Fruit fly (Drosophila melanogaster): ENCODE measurements around the gene CG42658.

- TF ChIP-seq toe (GFP tag; optimal IDR thresholded peaks at IDR 0.05): no peak
- no peak for TF ChIP-seq CG1620 (GFP tag; optimal IDR thresholded peaks at IDR 0.05)
- TF ChIP-seq Mnt (GFP tag; optimal IDR thresholded peaks at IDR 0.05): no peak
- TF ChIP-seq Clk (GFP tag; optimal IDR thresholded peaks at IDR 0.05): no peak
- no peak for TF ChIP-seq cic (GFP tag; optimal IDR thresholded peaks at IDR 0.05)
- no peak for TF ChIP-seq kay (GFP tag; ENCODE audit: borderline replicate concordance)
- no peak for TF ChIP-seq CG12768 (GFP tag; optimal IDR thresholded peaks at IDR 0.05)
Measured at dm6 chr2L:2242139-2242538, 45.6 kb downstream of the CG42658 start, which contains the start of gene CG4267.
